Fruit fly (Drosophila melanogaster) whole organism, embryonic: ENCODE data around the gene Mdh2.
A peak's percentile ranks its signal among the peaks of the same experiment; 100 is the strongest.

ENCODE experiments used
- Adf1 ChIP-seq: fragments of 200-800 bp; sonication (Bioruptor generic); IDR thresholded peaks from 2 replicates; pipeline ENCODE4 v1.3.6; 2022; ENCODE audit warnings: missing biosample characterization, missing genetic modification characterization
- Bdp1 ChIP-seq: fragments of 200-800 bp; sonication (Bioruptor generic); optimal IDR thresholded peaks from 3 replicates; lab custom pipeline; 2016; ENCODE audit warnings: missing biosample characterization, missing genetic modification characterization
- CG14441 ChIP-seq: fragments of 200-800 bp; sonication (Bioruptor generic); IDR thresholded peaks from 2 replicates; pipeline ENCODE4 v1.3.6; 2022; ENCODE audit warnings: missing biosample characterization, missing genetic modification characterization
- CG1529 ChIP-seq: fragments of 200-800 bp; sonication (Bioruptor generic); optimal IDR thresholded peaks from 3 replicates; lab custom pipeline; 2018; ENCODE audit warnings: missing biosample characterization, missing genetic modification characterization
- CG15696 ChIP-seq: fragments of 200-800 bp; sonication (Bioruptor generic); optimal IDR thresholded peaks from 2 replicates; lab custom pipeline; 2019; ENCODE audit warnings: missing biosample characterization, mild to moderate bottlenecking, missing genetic modification characterization, moderate library complexity
- CG17186 ChIP-seq: fragments of 200-800 bp; sonication (Bioruptor generic); optimal IDR thresholded peaks from 3 replicates; lab custom pipeline; 2017; ENCODE audit warnings: missing biosample characterization, missing genetic modification reagents, missing genetic modification characterization
- CG18599 ChIP-seq: fragments of 200-800 bp; sonication (Bioruptor generic); optimal IDR thresholded peaks from 3 replicates; lab custom pipeline; 2017; ENCODE audit warnings: missing biosample characterization, missing genetic modification characterization, mild to moderate bottlenecking, moderate library complexity, missing genetic modification reagents
- CG3847 ChIP-seq: fragments of 200-800 bp; sonication (Bioruptor generic); IDR thresholded peaks from 2 replicates; pipeline ENCODE4 v1.3.6; 2022; ENCODE audit warnings: missing biosample characterization, missing genetic modification characterization
- CG4617 ChIP-seq: fragments of 200-800 bp; sonication (Bioruptor generic); optimal IDR thresholded peaks from 3 replicates; lab custom pipeline; 2016; ENCODE audit warnings: missing biosample characterization, missing genetic modification characterization, borderline replicate concordance
- CG7556 ChIP-seq: fragments of 200-800 bp; sonication (Bioruptor generic); optimal IDR thresholded peaks from 2 replicates; lab custom pipeline; 2017; ENCODE audit warnings: missing biosample characterization, mild to moderate bottlenecking, missing genetic modification characterization
- CG7928 ChIP-seq: fragments of 200-800 bp; sonication (Bioruptor generic); optimal IDR thresholded peaks from 2 replicates; lab custom pipeline; 2017; ENCODE audit warnings: missing biosample characterization, mild to moderate bottlenecking, missing genetic modification characterization
- CG8290 ChIP-seq, 3 experiments: fragments of 200-800 bp; sonication (Bioruptor generic); optimal IDR thresholded peaks; 2 replicates each; lab custom pipeline; 2016 to 2019; ENCODE audit warnings: missing biosample characterization in 3 of 3, missing genetic modification characterization in 3 of 3, mild to moderate bottlenecking in 2 of 3, moderate library complexity in 1 of 3
- CG9609 ChIP-seq: fragments of 200-800 bp; sonication (Bioruptor generic); optimal IDR thresholded peaks from 3 replicates; lab custom pipeline; 2016; ENCODE audit warnings: missing biosample characterization, missing genetic modification characterization
- CG9817 ChIP-seq: fragments of 200-800 bp; sonication (Bioruptor generic); optimal IDR thresholded peaks from 2 replicates; lab custom pipeline; 2018; ENCODE audit warnings: missing biosample characterization, mild to moderate bottlenecking, missing genetic modification characterization, moderate library complexity
- D ChIP-seq, 2 experiments: fragments of 200-800 bp in 1 of 2; fragments of >200 bp in 1 of 2; sonication (Bioruptor generic) in 1 of 2; optimal IDR thresholded peaks; 2 replicates in 1 of 2; 3 replicates in 1 of 2; lab custom pipeline; 2017; ENCODE audit warnings: mild to moderate bottlenecking in 1 of 2, missing biosample characterization in 1 of 2, missing genetic modification characterization in 1 of 2, missing genetic modification reagents in 1 of 2
- D19A ChIP-seq: fragments of 200-800 bp; optimal IDR thresholded peaks from 3 replicates; lab custom pipeline; 2019; ENCODE audit warnings: missing biosample characterization, mild to moderate bottlenecking, missing genetic modification characterization, moderate library complexity
- Doc3 ChIP-seq: fragments of 200-800 bp; sonication (Bioruptor generic); IDR thresholded peaks from 3 replicates; pipeline ENCODE4 v1.3.6; 2022; ENCODE audit warnings: missing biosample characterization, missing genetic modification characterization; ENCODE audit not compliant: partially characterized antibody
- Dp ChIP-seq: fragments of 200-800 bp; sonication (Bioruptor generic); optimal IDR thresholded peaks from 2 replicates; lab custom pipeline; 2018; ENCODE audit warnings: missing biosample characterization, mild to moderate bottlenecking, missing genetic modification characterization, moderate library complexity
- Jarid2 ChIP-seq: fragments of 200-800 bp; sonication (Bioruptor generic); optimal IDR thresholded peaks from 3 replicates; lab custom pipeline; 2017; ENCODE audit warnings: mild to moderate bottlenecking, missing biosample characterization, missing genetic modification reagents, missing genetic modification characterization
- Kr ChIP-seq: fragments of 200-800 bp; sonication (Bioruptor generic); optimal IDR thresholded peaks from 2 replicates; lab custom pipeline; 2017; ENCODE audit warnings: missing biosample characterization, mild to moderate bottlenecking, missing genetic modification characterization
- Mad ChIP-seq: fragments of 200-800 bp; sonication (Bioruptor generic); optimal IDR thresholded peaks from 2 replicates; lab custom pipeline; 2016; ENCODE audit warnings: missing biosample characterization, missing genetic modification characterization
- Myb ChIP-seq: fragments of 200-800 bp; sonication (Bioruptor generic); optimal IDR thresholded peaks from 2 replicates; lab custom pipeline; 2016; ENCODE audit warnings: missing biosample characterization, missing genetic modification characterization
- NC2α ChIP-seq: fragments of 200-800 bp; sonication (Bioruptor generic); optimal IDR thresholded peaks from 2 replicates; lab custom pipeline; 2016; ENCODE audit warnings: missing biosample characterization, missing genetic modification characterization
- NFAT ChIP-seq: fragments of 200-800 bp; sonication (Bioruptor generic); IDR thresholded peaks from 2 replicates; pipeline ENCODE4 v1.3.6; 2022; ENCODE audit warnings: missing biosample characterization, missing genetic modification characterization
- Opbp ChIP-seq: fragments of 200-800 bp; sonication (Bioruptor generic); IDR thresholded peaks from 3 replicates; pipeline ENCODE4 v1.3.6; 2022; ENCODE audit warnings: missing biosample characterization, missing genetic modification characterization; ENCODE audit not compliant: partially characterized antibody
- Tbp ChIP-seq: fragments of >200 bp; optimal IDR thresholded peaks from 2 replicates; lab custom pipeline; 2018; ENCODE audit warnings: missing biosample characterization, missing genetic modification characterization
- ab ChIP-seq: fragments of 200-800 bp; sonication (Bioruptor generic); optimal IDR thresholded peaks from 2 replicates; lab custom pipeline; 2016; ENCODE audit warnings: missing biosample characterization, missing genetic modification characterization
- ap ChIP-seq: fragments of 200-800 bp; sonication (Bioruptor generic); IDR thresholded peaks from 2 replicates; pipeline ENCODE4 v1.3.6; 2022; ENCODE audit warnings: missing biosample characterization, missing genetic modification characterization
- ato ChIP-seq: fragments of 200-800 bp; sonication (Bioruptor generic); IDR thresholded peaks from 2 replicates; pipeline ENCODE4 v1.3.6; 2022; ENCODE audit warnings: missing biosample characterization, missing genetic modification characterization; ENCODE audit not compliant: partially characterized antibody
- caup ChIP-seq: fragments of 200-800 bp; sonication (Bioruptor generic); optimal IDR thresholded peaks from 3 replicates; lab custom pipeline; 2017; ENCODE audit warnings: missing biosample characterization, mild to moderate bottlenecking, missing genetic modification characterization, moderate library complexity; ENCODE audit not compliant: severe bottlenecking
- crc ChIP-seq: fragments of 200-800 bp; sonication (Bioruptor generic); optimal IDR thresholded peaks from 2 replicates; lab custom pipeline; 2016; ENCODE audit warnings: missing biosample characterization, missing genetic modification characterization
- cwo ChIP-seq: fragments of 200-800 bp; sonication (Bioruptor generic); optimal IDR thresholded peaks from 3 replicates; lab custom pipeline; 2017; ENCODE audit warnings: missing biosample characterization, missing genetic modification characterization, mild to moderate bottlenecking, moderate library complexity, missing genetic modification reagents
- emc ChIP-seq: fragments of 200-800 bp; sonication (Bioruptor generic); optimal IDR thresholded peaks from 2 replicates; lab custom pipeline; 2016; ENCODE audit warnings: missing biosample characterization, missing genetic modification characterization
- gem ChIP-seq: fragments of 200-800 bp; sonication (Bioruptor generic); optimal IDR thresholded peaks from 2 replicates; lab custom pipeline; 2019; ENCODE audit warnings: missing biosample characterization, mild to moderate bottlenecking, missing genetic modification characterization, moderate library complexity
- gfzf ChIP-seq: fragments of 200-800 bp; sonication (Bioruptor generic); optimal IDR thresholded peaks from 2 replicates; lab custom pipeline; 2016; ENCODE audit warnings: missing biosample characterization, mild to moderate bottlenecking, missing genetic modification characterization, moderate library complexity
- hb ChIP-seq: fragments of 200-800 bp; sonication (Bioruptor generic); IDR thresholded peaks from 3 replicates; pipeline ENCODE4 v1.3.6; 2022; ENCODE audit warnings: missing biosample characterization, missing genetic modification characterization; ENCODE audit not compliant: partially characterized antibody
- insv ChIP-seq, 2 experiments: fragments of 200-800 bp; sonication (Bioruptor generic); optimal IDR thresholded peaks; 3 replicates each; lab custom pipeline; 2016 to 2018; ENCODE audit warnings: missing biosample characterization in 2 of 2, missing genetic modification characterization in 2 of 2
- kah ChIP-seq: fragments of 200-800 bp; sonication (Bioruptor generic); optimal IDR thresholded peaks from 2 replicates; lab custom pipeline; 2018; ENCODE audit warnings: missing biosample characterization, mild to moderate bottlenecking, missing genetic modification characterization
- klu ChIP-seq: fragments of 200-800 bp; sonication (Bioruptor generic); IDR thresholded peaks from 2 replicates; pipeline ENCODE4 v1.3.6; 2022; ENCODE audit warnings: missing biosample characterization, missing genetic modification characterization
- mld ChIP-seq: fragments of 200-800 bp; sonication (Bioruptor generic); IDR thresholded peaks from 3 replicates; pipeline ENCODE4 v1.3.6; 2022; ENCODE audit warnings: missing biosample characterization, missing genetic modification characterization; ENCODE audit not compliant: partially characterized antibody
- odd ChIP-seq: fragments of 200-800 bp; sonication (Bioruptor generic); optimal IDR thresholded peaks from 2 replicates; lab custom pipeline; 2017; ENCODE audit warnings: missing biosample characterization, mild to moderate bottlenecking, missing genetic modification characterization
- otp ChIP-seq: fragments of 200-800 bp; sonication (Bioruptor generic); IDR thresholded peaks from 3 replicates; pipeline ENCODE4, ENCODE4 v1.3.6; 2022; ENCODE audit warnings: missing biosample characterization, missing genetic modification characterization
- prd ChIP-seq, 3 experiments: fragments of >200 bp in 2 of 3; fragments of 200-800 bp in 1 of 3; sonication (Bioruptor generic) in 1 of 3; optimal IDR thresholded peaks in 2 of 3; IDR thresholded peaks in 1 of 3; 2 replicates in 2 of 3; 3 replicates in 1 of 3; pipeline versions ENCODE4 v1.3.6 to Lab custom; 2017 to 2022; ENCODE audit warnings: missing biosample characterization in 1 of 3, missing genetic modification characterization in 1 of 3
- pum ChIP-seq: fragments of 200-800 bp; sonication (Bioruptor generic); optimal IDR thresholded peaks from 2 replicates; lab custom pipeline; 2016; ENCODE audit warnings: missing biosample characterization, missing genetic modification characterization
- ro ChIP-seq: fragments of 200-800 bp; sonication (Bioruptor generic); IDR thresholded peaks from 2 replicates; pipeline ENCODE4 v1.3.6; 2022; ENCODE audit warnings: missing biosample characterization, missing genetic modification characterization
- trem ChIP-seq: fragments of 200-800 bp; optimal IDR thresholded peaks from 3 replicates; lab custom pipeline; 2019; ENCODE audit warnings: missing biosample characterization, mild to moderate bottlenecking, missing genetic modification characterization, moderate library complexity
- vvl ChIP-seq: fragments of 200-800 bp; sonication (Bioruptor generic); IDR thresholded peaks from 2 replicates; pipeline ENCODE4 v1.3.6; 2022; ENCODE audit warnings: missing biosample characterization, missing genetic modification characterization
- wor ChIP-seq: fragments of 200-800 bp; sonication (Bioruptor generic); IDR thresholded peaks from 2 replicates; pipeline ENCODE4 v1.3.6; 2022; ENCODE audit warnings: missing biosample characterization, missing genetic modification characterization

Gene Mdh2

dm6 chr3R:18223434-18223833, 2.8 kb upstream of the Mdh2 start, which contains the start of the genes mTerf5 and Non3 (continued):
- TF ChIP-seq Bdp1 (GFP tag; lab: Kevin White, UChicago), result peak; percentile 12
- TF ChIP-seq caup, result peak; percentile 58
- no peak for TF ChIP-seq Jarid2 (GFP tag; lab: Kevin White, UChicago)
- peak; percentile 68; the same call in 1 of the 3 replicates for TF ChIP-seq mld (GFP tag; lab: Robert Waterston, UW)
- TF ChIP-seq D19A, result peak; percentile 43
- peak; percentile 51 for TF ChIP-seq CG15696 (tag; lab: Kevin White, UChicago)
- TF ChIP-seq NFAT (GFP tag; lab: Robert Waterston, UW), result no peak
- TF ChIP-seq Mad (GFP tag; lab: Kevin White, UChicago), result no peak
- peak; percentile 61 for TF ChIP-seq CG4617 (GFP tag; lab: Kevin White, UChicago)
- TF ChIP-seq Myb (GFP tag; lab: Kevin White, UChicago), result peak; percentile 18
- peak; percentile 95 for TF ChIP-seq trem (tag; lab: Kevin White, UChicago)
- TF ChIP-seq odd, result peak; percentile 33
- peak; percentile 54 for TF ChIP-seq CG3847 (GFP tag; lab: Robert Waterston, UW)
- TF ChIP-seq Tbp (GFP tag; lab: Kevin White, UChicago), result no peak
- TF ChIP-seq CG8290 (GFP tag; optimal IDR thresholded peaks at IDR 0.05; lab: Kevin White, UChicago), result peak; percentile 52
- TF ChIP-seq CG8290 (tag; optimal IDR thresholded peaks at IDR 0.05; lab: Kevin White, UChicago), result peak in 1 of 2 experiments; percentile 20
- no peak for TF ChIP-seq D (optimal IDR thresholded peaks at IDR 0.05; lab: Kevin White, UChicago)
- no peak for TF ChIP-seq D (GFP tag; optimal IDR thresholded peaks at IDR 0.05; lab: Kevin White, UChicago)
- peak; percentile 45; the same call in 1 of the 2 replicates for TF ChIP-seq ato (GFP tag; lab: Robert Waterston, UW)
- no peak for TF ChIP-seq wor (GFP tag; lab: Robert Waterston, UW)
- no peak for TF ChIP-seq klu (GFP tag; lab: Robert Waterston, UW)
- TF ChIP-seq NC2α (GFP tag; lab: Kevin White, UChicago), result no peak
- TF ChIP-seq otp (GFP tag; lab: Robert Waterston, UW), result no peak
- TF ChIP-seq Doc3 (GFP tag; lab: Robert Waterston, UW), result peak; percentile 89
- no peak for TF ChIP-seq prd (optimal IDR thresholded peaks at IDR 0.05; lab: Kevin White, UChicago)
- TF ChIP-seq prd (GFP tag; IDR thresholded peaks at IDR 0.05; lab: Robert Waterston, UW), result peak; percentile 66
- TF ChIP-seq cwo (GFP tag; lab: Kevin White, UChicago), result peak; percentile 70
- TF ChIP-seq CG7556, result peak; percentile 20
- TF ChIP-seq Opbp (GFP tag; lab: Robert Waterston, UW), result peak; percentile 82
- no peak for TF ChIP-seq ab (GFP tag; lab: Kevin White, UChicago)
- peak; percentile 50; the same call in 1 of the 2 replicates for TF ChIP-seq CG14441 (GFP tag; lab: Robert Waterston, UW)
- no peak for TF ChIP-seq ro
- TF ChIP-seq CG9817 (tag; lab: Kevin White, UChicago), result peak; percentile 68
- TF ChIP-seq pum (GFP tag; lab: Kevin White, UChicago), result peak; percentile 10
- no peak for TF ChIP-seq crc (GFP tag; lab: Kevin White, UChicago)
- TF ChIP-seq ap (GFP tag; lab: Robert Waterston, UW), result no peak
- no peak for TF ChIP-seq CG9609 (GFP tag; lab: Kevin White, UChicago)
- peak; percentile 80 for TF ChIP-seq gem (tag; lab: Kevin White, UChicago)
- peak; percentile 31 for TF ChIP-seq Dp
- peak; percentile 71 for TF ChIP-seq kah (GFP tag; lab: Kevin White, UChicago)
- peak; percentile 63 for TF ChIP-seq CG18599 (GFP tag; lab: Kevin White, UChicago)
- TF ChIP-seq emc, result no peak
- TF ChIP-seq CG17186, result peak; percentile 33
- TF ChIP-seq CG7928 (GFP tag; lab: Kevin White, UChicago), result no peak
- peak; percentile 17; the same call in 1 of the 2 replicates for TF ChIP-seq Adf1 (GFP tag; lab: Robert Waterston, UW)
- no peak for TF ChIP-seq Kr (GFP tag; lab: Kevin White, UChicago)
- peak; percentile 83 for TF ChIP-seq hb (GFP tag; lab: Robert Waterston, UW)
- no peak for TF ChIP-seq gfzf (GFP tag; lab: Kevin White, UChicago)
- TF ChIP-seq vvl, result peak; percentile 66
- peak in 1 of 2 experiments; percentile 26 for TF ChIP-seq insv (GFP tag; optimal IDR thresholded peaks at IDR 0.05; lab: Kevin White, UChicago)
- no peak for TF ChIP-seq CG1529 (GFP tag; lab: Kevin White, UChicago)
